Fruit fly (Drosophila melanogaster): ENCODE measurements around the gene CG5122.

Gene CG5122

dm6 chr2L:13083423-13084079, 46.8 kb upstream of the CG5122 start (continued):
- TF ChIP-seq toy (GFP tag; IDR thresholded peaks at IDR 0.05), result peak; percentile 82
- no peak for TF ChIP-seq zen2 (GFP tag; IDR thresholded peaks at IDR 0.05; ENCODE audit: partially characterized antibody)
- TF ChIP-seq CG15011 (GFP tag; optimal IDR thresholded peaks at IDR 0.05), result peak; percentile 75
- peak; percentile 53 for TF ChIP-seq Ets97D (GFP tag; optimal IDR thresholded peaks at IDR 0.05)
- no peak for TF ChIP-seq br (optimal IDR thresholded peaks at IDR 0.05)
- peak; percentile 84 for TF ChIP-seq Camta (GFP tag; optimal IDR thresholded peaks at IDR 0.05)
- no peak for TF ChIP-seq trem (tag; optimal IDR thresholded peaks at IDR 0.05)
- peak; percentile 85 for TF ChIP-seq pb (GFP tag; optimal IDR thresholded peaks at IDR 0.05)
- peak; percentile 74 for TF ChIP-seq CG4282 (GFP tag; optimal IDR thresholded peaks at IDR 0.05)
- peak; percentile 80 for TF ChIP-seq Dip3 (GFP tag; optimal IDR thresholded peaks at IDR 0.05)
- TF ChIP-seq CG1529 (GFP tag; optimal IDR thresholded peaks at IDR 0.05), result peak; percentile 38
- no peak for TF ChIP-seq amos (GFP tag; IDR thresholded peaks at IDR 0.05; ENCODE audit: partially characterized antibody)
- TF ChIP-seq gsb-n (tag; optimal IDR thresholded peaks at IDR 0.05), result peak; percentile 26
- peak; percentile 89 for TF ChIP-seq Bteb2 (GFP tag; optimal IDR thresholded peaks at IDR 0.05)
- TF ChIP-seq CG17186 (GFP tag; optimal IDR thresholded peaks at IDR 0.05), result no peak
- TF ChIP-seq tup (GFP tag; optimal IDR thresholded peaks at IDR 0.05), result peak; percentile 68
- no peak for TF ChIP-seq aop (GFP tag; IDR thresholded peaks at IDR 0.05)
- peak; percentile 63 for TF ChIP-seq az2 (GFP tag; optimal IDR thresholded peaks at IDR 0.05)
- peak; percentile 64 for TF ChIP-seq CG9437 (GFP tag; optimal IDR thresholded peaks at IDR 0.05)
- TF ChIP-seq CG32767 (GFP tag; IDR thresholded peaks at IDR 0.05), result peak; percentile 81
- TF ChIP-seq CG1647 (GFP tag; optimal IDR thresholded peaks at IDR 0.05), result peak; percentile 81
- TF ChIP-seq schlank (tag; optimal IDR thresholded peaks at IDR 0.05), result peak; percentile 90
- TF ChIP-seq CG10431 (GFP tag; optimal IDR thresholded peaks at IDR 0.05), result no peak
- TF ChIP-seq Hr78 (GFP tag; optimal IDR thresholded peaks at IDR 0.05), result peak in 1 of 2 experiments; percentile 23
- TF ChIP-seq Aef1 (GFP tag; IDR thresholded peaks at IDR 0.05), result peak; percentile 91
- TF ChIP-seq Dad (GFP tag; optimal IDR thresholded peaks at IDR 0.05), result peak; percentile 80
- peak; percentile 62 for TF ChIP-seq E2f2 (GFP tag; IDR thresholded peaks at IDR 0.05)
- peak; percentile 67 for TF ChIP-seq CG8388 (GFP tag; optimal IDR thresholded peaks at IDR 0.05)
- TF ChIP-seq sens (GFP tag), result peak; percentile 89
- TF ChIP-seq Spps (tag; optimal IDR thresholded peaks at IDR 0.05), result peak; percentile 13
- TF ChIP-seq Meics (GFP tag; optimal IDR thresholded peaks at IDR 0.05), result peak; percentile 91
- TF ChIP-seq CG12104 (GFP tag; optimal IDR thresholded peaks at IDR 0.05), result peak; percentile 76
- peak; percentile 76 for TF ChIP-seq CG6683 (GFP tag; optimal IDR thresholded peaks at IDR 0.05)
- TF ChIP-seq ham (GFP tag; IDR thresholded peaks at IDR 0.05), result peak; percentile 83; the same call in 1 of the 2 replicates
- no peak for TF ChIP-seq CG18262 (tag; optimal IDR thresholded peaks at IDR 0.05)
- peak; percentile 73 for TF ChIP-seq CG2712 (tag; optimal IDR thresholded peaks at IDR 0.05)
- peak; percentile 88 for TF ChIP-seq vfl (GFP tag; optimal IDR thresholded peaks at IDR 0.05)
- TF ChIP-seq cas (GFP tag; IDR thresholded peaks at IDR 0.05), result peak; percentile 79
- TF ChIP-seq wdn (GFP tag; IDR thresholded peaks at IDR 0.05), result peak; percentile 93
- TF ChIP-seq fd96Cb (tag; optimal IDR thresholded peaks at IDR 0.05), result peak; percentile 60
- TF ChIP-seq CG17829 (tag; optimal IDR thresholded peaks at IDR 0.05), result no peak
- peak; percentile 81 for TF ChIP-seq Oli (tag; optimal IDR thresholded peaks at IDR 0.05)
- peak; percentile 88 for TF ChIP-seq CG30403 (GFP tag; optimal IDR thresholded peaks at IDR 0.05)
- peak; percentile 87 for TF ChIP-seq Poxn (GFP tag; IDR thresholded peaks at IDR 0.05)
- peak; percentile 53 for TF ChIP-seq jing (GFP tag; optimal IDR thresholded peaks at IDR 0.05)
- TF ChIP-seq en (GFP tag; optimal IDR thresholded peaks at IDR 0.05), result peak; percentile 66
- peak; percentile 90 for TF ChIP-seq CG6175 (GFP tag; IDR thresholded peaks at IDR 0.05)
- peak; percentile 72 for TF ChIP-seq Drgx (GFP tag; IDR thresholded peaks at IDR 0.05)
- TF ChIP-seq CG18764 (GFP tag; optimal IDR thresholded peaks at IDR 0.05), result peak; percentile 66
- TF ChIP-seq pita (GFP tag; optimal IDR thresholded peaks at IDR 0.05), result no peak
- no peak for TF ChIP-seq CG15479 (GFP tag; optimal IDR thresholded peaks at IDR 0.05)
